Fruit fly (Drosophila melanogaster) whole organism, prepupa: Measurements from ENCODE around the gene Rhau.

Experiments used
- Blimp-1 ChIP-seq: fragments of 200-800 bp; sonication (Bioruptor generic); optimal IDR thresholded peaks from 3 replicates; lab custom pipeline; 2017; ENCODE audit warnings: missing biosample characterization, missing genetic modification characterization, mild to moderate bottlenecking, moderate library complexity, missing genetic modification reagents
- CG10669 ChIP-seq: fragments of 200-800 bp; sonication (Bioruptor generic); optimal IDR thresholded peaks from 3 replicates; lab custom pipeline; 2018; ENCODE audit warnings: missing biosample characterization, mild to moderate bottlenecking, missing genetic modification characterization, moderate library complexity
- CG11762 ChIP-seq: fragments of 200-800 bp; sonication (Bioruptor generic); optimal IDR thresholded peaks from 3 replicates; lab custom pipeline; 2016; ENCODE audit warnings: missing biosample characterization, missing genetic modification characterization; ENCODE audit not compliant: insufficient read depth
- CG15336 ChIP-seq: fragments of 200-800 bp; sonication (Bioruptor generic); IDR thresholded peaks from 2 replicates; pipeline ENCODE4 v1.3.6; 2022; ENCODE audit warnings: missing biosample characterization, missing genetic modification characterization
- CG1621 ChIP-seq: fragments of 200-800 bp; sonication (Bioruptor generic); optimal IDR thresholded peaks from 3 replicates; lab custom pipeline; 2018; ENCODE audit warnings: missing biosample characterization, mild to moderate bottlenecking, missing genetic modification characterization
- CG16779 ChIP-seq: fragments of 200-800 bp; sonication (Bioruptor generic); optimal IDR thresholded peaks from 3 replicates; lab custom pipeline; 2017; ENCODE audit warnings: missing biosample characterization, mild to moderate bottlenecking, missing genetic modification characterization
- CG31627 ChIP-seq: fragments of 200-800 bp; sonication (Bioruptor generic); optimal IDR thresholded peaks from 3 replicates; lab custom pipeline; 2016; ENCODE audit warnings: missing biosample characterization, missing genetic modification characterization
- CG32006 ChIP-seq: fragments of 200-800 bp; sonication (Bioruptor generic); optimal IDR thresholded peaks from 3 replicates; lab custom pipeline; 2017; ENCODE audit warnings: missing biosample characterization, mild to moderate bottlenecking, missing genetic modification characterization
- CG34406 ChIP-seq: fragments of 200-800 bp; sonication (Bioruptor generic); optimal IDR thresholded peaks from 3 replicates; lab custom pipeline; 2016; ENCODE audit warnings: missing biosample characterization, missing genetic modification characterization
- CG3919 ChIP-seq: fragments of 200-800 bp; sonication (Bioruptor generic); optimal IDR thresholded peaks from 3 replicates; lab custom pipeline; 2016; ENCODE audit warnings: missing biosample characterization, missing genetic modification characterization
- CG4318 ChIP-seq: fragments of 200-800 bp; sonication (Bioruptor generic); optimal IDR thresholded peaks from 3 replicates; lab custom pipeline; 2017; ENCODE audit warnings: missing biosample characterization, mild to moderate bottlenecking, missing genetic modification characterization
- CG6163 ChIP-seq: fragments of 200-800 bp; sonication (Bioruptor generic); IDR thresholded peaks from 3 replicates; pipeline ENCODE4 v1.3.6; 2022; ENCODE audit warnings: missing biosample characterization, missing genetic modification characterization
- CG6276 ChIP-seq: fragments of 200-800 bp; sonication (Bioruptor generic); optimal IDR thresholded peaks from 2 replicates; lab custom pipeline; 2017; ENCODE audit warnings: missing biosample characterization, mild to moderate bottlenecking, missing genetic modification characterization
- CG6792 ChIP-seq: fragments of 200-800 bp; sonication (Bioruptor generic); optimal IDR thresholded peaks from 3 replicates; lab custom pipeline; 2016; ENCODE audit warnings: missing biosample characterization, missing genetic modification characterization
- CG6854 ChIP-seq: fragments of 200-800 bp; sonication (Bioruptor generic); optimal IDR thresholded peaks from 2 replicates; lab custom pipeline; 2017; ENCODE audit warnings: missing biosample characterization, mild to moderate bottlenecking, missing genetic modification characterization
- CG7368 ChIP-seq: fragments of 200-800 bp; sonication (Bioruptor generic); optimal IDR thresholded peaks from 3 replicates; lab custom pipeline; 2016; ENCODE audit warnings: missing biosample characterization, missing genetic modification characterization
- CG8119 ChIP-seq: fragments of 200-800 bp; sonication (Bioruptor generic); IDR thresholded peaks from 3 replicates; pipeline ENCODE4 v1.3.6; 2022; ENCODE audit warnings: missing biosample characterization, missing genetic modification characterization
- CG8319 ChIP-seq: fragments of 200-800 bp; sonication (Bioruptor generic); optimal IDR thresholded peaks from 3 replicates; lab custom pipeline; 2016; ENCODE audit warnings: missing biosample characterization, missing genetic modification characterization
- CG8632 ChIP-seq: fragments of 200-800 bp; sonication (Bioruptor generic); optimal IDR thresholded peaks from 3 replicates; lab custom pipeline; 2016; ENCODE audit warnings: missing biosample characterization, missing genetic modification characterization
- CG9139 ChIP-seq: fragments of 200-800 bp; sonication (Bioruptor generic); optimal IDR thresholded peaks from 3 replicates; lab custom pipeline; 2017; ENCODE audit warnings: missing biosample characterization, mild to moderate bottlenecking, missing genetic modification characterization
- Eip78C ChIP-seq: fragments of 200-800 bp; sonication (Bioruptor generic); peaks from one replicate; lab custom pipeline; 2016; ENCODE audit warnings: missing biosample characterization, missing genetic modification characterization
- Ets96B ChIP-seq: fragments of 200-800 bp; optimal IDR thresholded peaks from 2 replicates; lab custom pipeline; 2019; ENCODE audit warnings: missing biosample characterization, mild to moderate bottlenecking, missing genetic modification characterization, moderate library complexity
- Hr38 ChIP-seq: sonication (Bioruptor generic); optimal IDR thresholded peaks from 2 replicates; lab custom pipeline; 2016; ENCODE audit warnings: missing biosample characterization, missing genetic modification characterization
- Hr39 ChIP-seq: fragments of 200-800 bp; sonication (Bioruptor generic); optimal IDR thresholded peaks from 2 replicates; lab custom pipeline; 2016; ENCODE audit warnings: missing biosample characterization, missing genetic modification characterization
- Lpt ChIP-seq: fragments of 200-800 bp; sonication (Bioruptor generic); optimal IDR thresholded peaks from 3 replicates; lab custom pipeline; 2016; ENCODE audit warnings: missing biosample characterization, missing genetic modification characterization
- Met ChIP-seq: fragments of 200-800 bp; sonication (Bioruptor generic); optimal IDR thresholded peaks from 3 replicates; lab custom pipeline; 2016; ENCODE audit warnings: missing biosample characterization, missing genetic modification characterization
- OdsH ChIP-seq: fragments of 200-800 bp; sonication (Bioruptor generic); optimal IDR thresholded peaks from 3 replicates; lab custom pipeline; 2016; ENCODE audit warnings: missing biosample characterization, missing genetic modification characterization
- Smox ChIP-seq: fragments of 200-800 bp; sonication (Bioruptor generic); optimal IDR thresholded peaks from 3 replicates; lab custom pipeline; 2016; ENCODE audit warnings: missing biosample characterization, missing genetic modification characterization
- Sox102F ChIP-seq: fragments of 200-800 bp; sonication (Bioruptor generic); optimal IDR thresholded peaks from 2 replicates; lab custom pipeline; 2016; ENCODE audit warnings: missing biosample characterization, mild to moderate bottlenecking, missing genetic modification characterization
- Sox14 ChIP-seq: fragments of 200-800 bp; sonication (Bioruptor generic); optimal IDR thresholded peaks from 3 replicates; lab custom pipeline; 2016; ENCODE audit warnings: missing biosample characterization, missing genetic modification characterization
- Sox15 ChIP-seq: fragments of 200-800 bp; sonication (Bioruptor generic); optimal IDR thresholded peaks from 3 replicates; lab custom pipeline; 2016; ENCODE audit warnings: missing biosample characterization, missing genetic modification characterization
- achi ChIP-seq: fragments of 200-800 bp; sonication (Bioruptor generic); optimal IDR thresholded peaks from 3 replicates; lab custom pipeline; 2016; ENCODE audit warnings: missing biosample characterization, missing genetic modification characterization
- acj6 ChIP-seq: fragments of 200-800 bp; sonication (Bioruptor generic); optimal IDR thresholded peaks from 3 replicates; lab custom pipeline; 2016; ENCODE audit warnings: missing biosample characterization, missing genetic modification characterization
- cyc ChIP-seq: fragments of 200-800 bp; sonication (Bioruptor generic); optimal IDR thresholded peaks from 3 replicates; lab custom pipeline; 2016; ENCODE audit warnings: missing biosample characterization, missing genetic modification characterization
- dac ChIP-seq: fragments of 200-800 bp; sonication (Bioruptor generic); optimal IDR thresholded peaks from 2 replicates; lab custom pipeline; 2017; ENCODE audit warnings: missing biosample characterization, mild to moderate bottlenecking, missing genetic modification characterization
- dsx ChIP-seq: fragments of 200-800 bp; optimal IDR thresholded peaks from 3 replicates; lab custom pipeline; 2019; ENCODE audit warnings: missing biosample characterization, mild to moderate bottlenecking, missing genetic modification characterization, moderate library complexity; ENCODE audit not compliant: poor library complexity, severe bottlenecking
- eg ChIP-seq: fragments of 200-800 bp; sonication (Bioruptor generic); IDR thresholded peaks from 3 replicates; pipeline ENCODE4 v1.3.6; 2022; ENCODE audit warnings: missing biosample characterization, missing genetic modification characterization
- esn ChIP-seq: fragments of 200-800 bp; sonication (Bioruptor generic); optimal IDR thresholded peaks from 2 replicates; lab custom pipeline; 2016; ENCODE audit warnings: missing biosample characterization, mild to moderate bottlenecking, missing genetic modification characterization, moderate library complexity
- fkh ChIP-seq: fragments of 200-800 bp; sonication (Bioruptor generic); optimal IDR thresholded peaks from 3 replicates; lab custom pipeline; 2017; ENCODE audit warnings: missing biosample characterization, mild to moderate bottlenecking, missing genetic modification characterization, moderate library complexity
- lz ChIP-seq: fragments of 200-800 bp; sonication (Bioruptor generic); optimal IDR thresholded peaks from 3 replicates; lab custom pipeline; 2016; ENCODE audit warnings: missing biosample characterization, missing genetic modification characterization
- net ChIP-seq: fragments of 200-800 bp; sonication (Bioruptor generic); optimal IDR thresholded peaks from 3 replicates; lab custom pipeline; 2016; ENCODE audit warnings: missing biosample characterization, missing genetic modification characterization
- pdm3 ChIP-seq: fragments of 200-800 bp; sonication (Bioruptor generic); optimal IDR thresholded peaks from 3 replicates; lab custom pipeline; 2016; ENCODE audit warnings: missing biosample characterization, missing genetic modification characterization
- salr ChIP-seq, 2 experiments: fragments of 200-800 bp; sonication (Bioruptor generic); optimal IDR thresholded peaks; 3 replicates each; lab custom pipeline; 2016 to 2018; ENCODE audit warnings: missing biosample characterization in 2 of 2, missing genetic modification characterization in 2 of 2, mild to moderate bottlenecking in 1 of 2
- spab ChIP-seq: fragments of 200-800 bp; sonication (Bioruptor generic); optimal IDR thresholded peaks from 2 replicates; lab custom pipeline; 2017; ENCODE audit warnings: missing biosample characterization, mild to moderate bottlenecking, missing genetic modification characterization, missing genetic modification reagents
- ss ChIP-seq, 2 experiments: fragments of 200-800 bp; sonication (Bioruptor generic); optimal IDR thresholded peaks; 2 replicates in 1 of 2; 3 replicates in 1 of 2; lab custom pipeline; 2017 to 2018; ENCODE audit warnings: mild to moderate bottlenecking in 2 of 2, missing biosample characterization in 2 of 2, missing genetic modification characterization in 2 of 2, moderate library complexity in 1 of 2
- svp ChIP-seq: fragments of 200-800 bp; sonication (Bioruptor generic); peaks from one replicate; lab custom pipeline; 2016; ENCODE audit warnings: missing biosample characterization, missing genetic modification characterization
- topi ChIP-seq: fragments of 200-800 bp; sonication (Bioruptor generic); optimal IDR thresholded peaks from 3 replicates; lab custom pipeline; 2016; ENCODE audit warnings: missing biosample characterization, missing genetic modification characterization
- vri ChIP-seq: fragments of 200-800 bp; sonication (Bioruptor generic); optimal IDR thresholded peaks from 3 replicates; lab custom pipeline; 2016; ENCODE audit warnings: missing biosample characterization, mild to moderate bottlenecking, missing genetic modification characterization

Gene Rhau

dm6 chr2L:20773453-20774054, 15.8 kb upstream of the Rhau start:
- TF ChIP-seq Eip78C (GFP tag; lab: Kevin White, UChicago) (no peak), fkh (peak; percentile 2), dsx (GFP tag; lab: Kevin White, UChicago) (no peak), Hr38 (GFP tag; lab: Kevin White, UChicago) (no peak), CG6276 (no peak)

dm6 chr2L:20770242-20770769, 12.5 kb upstream of the Rhau start, which contains the start of gene cad:
cad (plus strand) TSS chr2L:20770731.
- TF ChIP-seq CG16779 (peak; percentile 23), Hr39 (no peak), svp (no peak), vri (GFP tag; lab: Kevin White, UChicago) (peak; percentile 75), CG8632 (GFP tag; lab: Kevin White, UChicago) (peak; percentile 35), CG6276 (no peak), net (peak; percentile 25), spab (GFP tag; lab: Kevin White, UChicago) (peak; percentile 0), CG15336 (GFP tag; lab: Robert Waterston, UW) (no peak), Sox14 (GFP tag; lab: Kevin White, UChicago) (peak; percentile 14), Ets96B (tag; lab: Kevin White, UChicago) (no peak), Met (GFP tag; lab: Kevin White, UChicago) (peak; percentile 55), Lpt (GFP tag; lab: Kevin White, UChicago) (no peak), eg (peak; percentile 57; the same call in 1 of the 3 replicates), Sox15 (GFP tag; lab: Kevin White, UChicago) (no peak), pdm3 (GFP tag; lab: Kevin White, UChicago) (peak; percentile 22), ss (GFP tag; optimal IDR thresholded peaks at IDR 0.05; lab: Kevin White, UChicago) (peak in 1 of 2 experiments; percentile 64), achi (GFP tag; lab: Kevin White, UChicago) (peak; percentile 36), CG1621 (tag; lab: Kevin White, UChicago) (peak; percentile 18), CG32006 (GFP tag; lab: Kevin White, UChicago) (no peak), Sox102F (peak; percentile 28), topi (no peak), Blimp-1 (GFP tag; lab: Kevin White, UChicago) (peak; percentile 11), CG9139 (peak; percentile 51), OdsH (GFP tag; lab: Kevin White, UChicago) (peak; percentile 19), CG8319 (GFP tag; lab: Kevin White, UChicago) (peak; percentile 39), CG7368 (peak; percentile 70), CG34406 (GFP tag; lab: Kevin White, UChicago) (peak; percentile 66), fkh (peak; percentile 52), CG11762 (GFP tag; lab: Kevin White, UChicago) (peak; percentile 51), esn (GFP tag; lab: Kevin White, UChicago) (peak; percentile 66), CG31627 (GFP tag; lab: Kevin White, UChicago) (peak; percentile 14), acj6 (peak; percentile 42), dsx (GFP tag; lab: Kevin White, UChicago) (no peak), lz (GFP tag; lab: Kevin White, UChicago) (peak; percentile 50), CG8119 (GFP tag; lab: Robert Waterston, UW) (peak; percentile 44; the same call in 1 of the 3 replicates), CG6163 (GFP tag; lab: Robert Waterston, UW) (peak; percentile 86), CG6854 (GFP tag; lab: Kevin White, UChicago) (peak; percentile 46), CG6792 (GFP tag; lab: Kevin White, UChicago) (peak; percentile 41), CG3919 (peak; percentile 72), CG4318 (GFP tag; lab: Kevin White, UChicago) (no peak), CG10669 (GFP tag; lab: Kevin White, UChicago) (no peak), dac (no peak), cyc (GFP tag; lab: Kevin White, UChicago) (peak; percentile 37), salr (GFP tag; optimal IDR thresholded peaks at IDR 0.05; lab: Kevin White, UChicago) (peak in 1 of 2 experiments; percentile 16), Smox (no peak)
